Worm (Caenorhabditis elegans) whole organism, L3 larva: ENCODE data around the gene ZC204.17.

Experiments used
- R02D3.7 ChIP-seq: fragments of 150-350 bp; optimal IDR thresholded peaks from 2 replicates; lab custom pipeline; 2014; ENCODE audit warnings: missing biosample characterization, missing genetic modification characterization
- ama-1 ChIP-seq: fragments of 150-350 bp; optimal IDR thresholded peaks from 2 replicates; lab custom pipeline; 2018
- ceh-82 ChIP-seq: fragments of 150-350 bp; optimal IDR thresholded peaks from 2 replicates; lab custom pipeline; 2014; ENCODE audit warnings: missing biosample characterization, missing genetic modification characterization
- ceh-9 ChIP-seq: sonication (generic microtip); optimal IDR thresholded peaks from 2 replicates; lab custom pipeline; 2018; ENCODE audit warnings: missing biosample characterization, missing genetic modification characterization
- daf-12 ChIP-seq: fragments of 150-350 bp; optimal IDR thresholded peaks from 2 replicates; lab custom pipeline; 2014; ENCODE audit warnings: missing biosample characterization, missing genetic modification reagents, missing genetic modification characterization
- egl-5 ChIP-seq: fragments of 150-350 bp; optimal IDR thresholded peaks from 2 replicates; lab custom pipeline; 2017; ENCODE audit warnings: missing biosample characterization, missing genetic modification reagents, missing genetic modification characterization, inconsistent platforms
- elt-1 ChIP-seq: fragments of 150-350 bp; optimal IDR thresholded peaks from 2 replicates; lab custom pipeline; 2014; ENCODE audit warnings: missing biosample characterization, missing genetic modification characterization
- elt-2 ChIP-seq: sonication (generic microtip); optimal IDR thresholded peaks from 2 replicates; lab custom pipeline; 2016; ENCODE audit warnings: missing genetic modification reagents, mild to moderate bottlenecking, missing genetic modification characterization, missing compliant biosample characterization
- eor-1 ChIP-seq, 2 experiments: fragments of 150-350 bp; optimal IDR thresholded peaks; 2 replicates each; lab custom pipeline; 2014 to 2018; ENCODE audit warnings: missing biosample characterization in 2 of 2, missing genetic modification characterization in 2 of 2
- fkh-10 ChIP-seq: sonication (generic microtip); optimal IDR thresholded peaks from 2 replicates; lab custom pipeline; 2017; ENCODE audit warnings: missing biosample characterization, missing genetic modification reagents, missing genetic modification characterization
- fkh-2 ChIP-seq: fragments of 150-350 bp; optimal IDR thresholded peaks from 2 replicates; lab custom pipeline; 2014; ENCODE audit warnings: missing biosample characterization, missing genetic modification reagents, missing genetic modification characterization
- fos-1 ChIP-seq: fragments of 150-350 bp; optimal IDR thresholded peaks from 2 replicates; lab custom pipeline; 2014; ENCODE audit warnings: missing biosample characterization, missing genetic modification characterization
- hmg-11 ChIP-seq: sonication (generic microtip); optimal IDR thresholded peaks from 2 replicates; lab custom pipeline; 2016; ENCODE audit warnings: missing genetic modification characterization, missing compliant biosample characterization
- jun-1 ChIP-seq: fragments of 150-350 bp; optimal IDR thresholded peaks from 2 replicates; lab custom pipeline; 2014; ENCODE audit warnings: missing biosample characterization, missing genetic modification reagents, missing genetic modification characterization
- lin-15B ChIP-seq: fragments of 150-350 bp; optimal IDR thresholded peaks from 2 replicates; lab custom pipeline; 2014; ENCODE audit warnings: missing biosample characterization, missing genetic modification characterization
- lsy-12 ChIP-seq: sonication (generic microtip); optimal IDR thresholded peaks from 2 replicates; lab custom pipeline; 2016; ENCODE audit warnings: mild to moderate bottlenecking, missing genetic modification characterization, missing compliant biosample characterization
- mdl-1 ChIP-seq: fragments of 150-350 bp; optimal IDR thresholded peaks from 2 replicates; lab custom pipeline; 2014; ENCODE audit warnings: missing biosample characterization, missing genetic modification characterization
- mml-1 ChIP-seq: fragments of 150-350 bp; sonication (generic microtip); optimal IDR thresholded peaks from 3 replicates; lab custom pipeline; 2014; ENCODE audit warnings: missing biosample characterization, missing genetic modification characterization
- nfya-1 ChIP-seq: sonication (generic microtip); optimal IDR thresholded peaks from 2 replicates; lab custom pipeline; 2017; ENCODE audit warnings: missing genetic modification characterization, mild to moderate bottlenecking, missing compliant biosample characterization, antibody characterized with exemption, moderate library complexity; ENCODE audit not compliant: insufficient read depth
- nhr-11 ChIP-seq: fragments of 150-350 bp; optimal IDR thresholded peaks from 2 replicates; lab custom pipeline; 2014; ENCODE audit warnings: missing biosample characterization, missing genetic modification characterization
- nhr-12 ChIP-seq: fragments of 150-350 bp; optimal IDR thresholded peaks from 2 replicates; lab custom pipeline; 2014; ENCODE audit warnings: missing biosample characterization, missing genetic modification characterization
- nhr-23 ChIP-seq: fragments of 150-350 bp; optimal IDR thresholded peaks from 2 replicates; lab custom pipeline; 2014; ENCODE audit warnings: missing biosample characterization, missing genetic modification reagents, missing genetic modification characterization
- nhr-237 ChIP-seq: fragments of 150-350 bp; optimal IDR thresholded peaks from 2 replicates; lab custom pipeline; 2014; ENCODE audit warnings: missing biosample characterization, missing genetic modification characterization
- nhr-25 ChIP-seq: sonication (generic microtip); optimal IDR thresholded peaks from 2 replicates; lab custom pipeline; 2017; ENCODE audit warnings: missing biosample characterization, missing genetic modification characterization
- nhr-28 ChIP-seq: fragments of 150-350 bp; optimal IDR thresholded peaks from 2 replicates; lab custom pipeline; 2014; ENCODE audit warnings: missing biosample characterization, missing genetic modification characterization
- nhr-43 ChIP-seq: sonication (generic microtip); optimal IDR thresholded peaks from 2 replicates; lab custom pipeline; 2016; ENCODE audit warnings: mild to moderate bottlenecking, missing genetic modification characterization, missing compliant biosample characterization; ENCODE audit not compliant: poor library complexity, severe bottlenecking
- nhr-67 ChIP-seq: fragments of 150-350 bp; optimal IDR thresholded peaks from 2 replicates; lab custom pipeline; 2014; ENCODE audit warnings: missing biosample characterization, missing genetic modification characterization
- nhr-77 ChIP-seq: fragments of 150-350 bp; optimal IDR thresholded peaks from 2 replicates; lab custom pipeline; 2014; ENCODE audit warnings: missing biosample characterization, missing genetic modification characterization
- pha-4 ChIP-seq: fragments of 150-350 bp; optimal IDR thresholded peaks from 2 replicates; lab custom pipeline; 2014; ENCODE audit warnings: missing biosample characterization, missing genetic modification reagents, missing genetic modification characterization
- pqm-1 ChIP-seq: fragments of 150-350 bp; optimal IDR thresholded peaks from 2 replicates; lab custom pipeline; 2017; ENCODE audit warnings: missing biosample characterization, missing genetic modification characterization, inconsistent platforms
- sea-2 ChIP-seq: fragments of 150-350 bp; sonication (generic microtip); optimal IDR thresholded peaks from 4 replicates; lab custom pipeline; 2014; ENCODE audit warnings: missing biosample characterization, missing genetic modification reagents, missing genetic modification characterization
- skn-1 ChIP-seq: fragments of 150-350 bp; optimal IDR thresholded peaks from 2 replicates; lab custom pipeline; 2014; ENCODE audit warnings: missing biosample characterization, missing genetic modification characterization
- snpc-4 ChIP-seq: fragments of 150-350 bp; optimal IDR thresholded peaks from 2 replicates; lab custom pipeline; 2014; ENCODE audit warnings: missing biosample characterization, missing genetic modification characterization
- tbx-2 ChIP-seq: sonication (generic microtip); optimal IDR thresholded peaks from 2 replicates; lab custom pipeline; 2016; ENCODE audit warnings: mild to moderate bottlenecking, missing genetic modification characterization, missing compliant biosample characterization
- unc-39 ChIP-seq: sonication (generic microtip); optimal IDR thresholded peaks from 4 replicates; lab custom pipeline; 2017; ENCODE audit warnings: missing biosample characterization, missing genetic modification characterization
- unc-62 ChIP-seq: fragments of 150-350 bp; sonication (generic microtip); optimal IDR thresholded peaks from 4 replicates; lab custom pipeline; 2014; ENCODE audit warnings: missing biosample characterization, missing genetic modification reagents, missing genetic modification characterization
- zag-1 ChIP-seq: fragments of 150-350 bp; optimal IDR thresholded peaks from 2 replicates; lab custom pipeline; 2014; ENCODE audit warnings: missing biosample characterization, missing genetic modification characterization
- ztf-11 ChIP-seq: fragments of 150-350 bp; optimal IDR thresholded peaks from 2 replicates; lab custom pipeline; 2014; ENCODE audit warnings: missing biosample characterization, missing genetic modification characterization
- ztf-4 ChIP-seq: fragments of 150-350 bp; optimal IDR thresholded peaks from 2 replicates; lab custom pipeline; 2014; ENCODE audit warnings: missing biosample characterization, missing genetic modification characterization

Gene ZC204.17

DNA sequence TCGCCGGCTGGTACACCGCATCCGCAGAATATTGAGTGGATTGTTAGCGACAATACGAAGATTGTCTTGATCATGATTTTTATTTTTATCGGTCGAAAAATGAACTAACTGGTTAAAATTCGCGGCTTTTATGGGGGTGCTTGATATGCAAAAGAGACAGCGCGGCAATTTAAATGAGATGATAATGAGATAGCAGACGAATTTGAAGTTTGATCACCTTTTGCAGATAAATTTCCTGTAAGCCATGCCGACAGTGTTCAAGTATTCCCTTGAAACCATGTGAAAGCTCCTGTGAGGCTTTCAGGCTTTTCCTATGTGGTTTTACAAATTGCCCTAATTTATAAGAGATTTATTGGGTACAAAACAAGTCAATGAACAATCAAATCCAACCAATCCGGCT is at the start of gene ZC204.17:
ZC204.17 (minus strand) TSS at position 101 of the 400 bp plus-strand sequence.
- no peak for TF ChIP-seq ama-1 (lab: Kevin White, UChicago)
- TF ChIP-seq ztf-4: no peak
- TF ChIP-seq skn-1 (tag; lab: Kevin White, UChicago): no peak
- no peak for TF ChIP-seq elt-1 (tag; lab: Kevin White, UChicago)
- no peak for TF ChIP-seq nhr-25
- no peak for TF ChIP-seq daf-12 (tag; lab: Kevin White, UChicago)
- no peak for TF ChIP-seq nhr-237 (tag; lab: Kevin White, UChicago)
- TF ChIP-seq sea-2 (GFP tag; lab: Kevin White, UChicago): no peak
- TF ChIP-seq nhr-11 (tag; lab: Kevin White, UChicago): no peak
- TF ChIP-seq hmg-11 (tag; lab: Kevin White, UChicago): no peak
- no peak for TF ChIP-seq nhr-23
- no peak for TF ChIP-seq nhr-67 (tag; lab: Kevin White, UChicago)
- no peak for TF ChIP-seq fkh-10
- no peak for TF ChIP-seq mdl-1
- no peak for TF ChIP-seq tbx-2 (tag; lab: Kevin White, UChicago)
- TF ChIP-seq nhr-77: no peak
- TF ChIP-seq nfya-1 (tag; lab: Kevin White, UChicago): no peak
- no peak for TF ChIP-seq zag-1 (tag; lab: Kevin White, UChicago)
- no peak for TF ChIP-seq snpc-4
- TF ChIP-seq elt-2 (tag; lab: Kevin White, UChicago): no peak
- TF ChIP-seq, all 47 proteins: peak for 0

DNA sequence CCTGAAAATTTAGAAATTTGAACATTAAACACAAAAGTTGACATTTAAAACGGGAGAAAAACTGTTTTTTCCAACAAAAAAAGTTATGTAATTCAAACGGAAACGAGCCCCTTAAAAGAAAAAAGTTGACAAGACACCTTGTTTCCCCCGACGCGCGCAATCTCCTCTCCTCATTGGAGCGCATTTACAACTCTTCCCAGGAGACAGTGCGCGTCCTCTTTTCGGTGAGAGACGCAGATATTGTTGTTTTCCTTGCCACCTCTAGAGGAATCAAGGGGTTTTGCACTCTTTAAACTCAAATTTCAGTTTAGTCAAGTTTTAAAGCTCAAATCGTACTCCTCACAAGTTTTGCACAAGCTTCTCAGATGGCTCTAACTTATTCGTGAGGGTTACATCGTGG is 49.8 kb upstream of the ZC204.17 start, which contains the start of gene F58E1.13:
F58E1.13 (minus strand) TSS at position 12 of the 400 bp plus-strand sequence.
- no peak for TF ChIP-seq nhr-67 (tag; lab: Kevin White, UChicago)

DNA sequence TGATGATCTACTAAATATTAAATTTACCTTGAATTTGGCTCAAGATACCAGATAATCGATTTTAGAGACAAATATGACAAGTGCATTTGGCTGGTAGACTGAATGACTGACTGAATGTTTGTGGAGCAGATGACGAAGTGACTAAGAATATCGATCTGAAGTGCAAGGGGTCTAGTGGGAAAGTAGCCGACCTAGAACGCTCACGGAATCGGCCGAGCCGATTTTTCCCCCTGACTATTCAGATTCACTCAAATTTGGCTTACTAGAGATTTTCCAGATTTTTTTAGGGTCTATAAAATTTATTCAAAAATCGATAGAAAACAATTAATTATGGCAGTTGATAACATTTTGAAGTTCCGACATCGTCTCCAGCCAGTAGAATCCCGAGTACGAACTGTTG is 48.4 kb upstream of the ZC204.17 start, which contains the start of gene fbxc-26:
fbxc-26 (minus strand) TSS at position 101 of the 400 bp plus-strand sequence.
- TF ChIP-seq ztf-4: no peak
- TF ChIP-seq ceh-9 (tag; lab: Kevin White, UChicago): no peak
- no peak for TF ChIP-seq ama-1 (lab: Kevin White, UChicago)

DNA sequence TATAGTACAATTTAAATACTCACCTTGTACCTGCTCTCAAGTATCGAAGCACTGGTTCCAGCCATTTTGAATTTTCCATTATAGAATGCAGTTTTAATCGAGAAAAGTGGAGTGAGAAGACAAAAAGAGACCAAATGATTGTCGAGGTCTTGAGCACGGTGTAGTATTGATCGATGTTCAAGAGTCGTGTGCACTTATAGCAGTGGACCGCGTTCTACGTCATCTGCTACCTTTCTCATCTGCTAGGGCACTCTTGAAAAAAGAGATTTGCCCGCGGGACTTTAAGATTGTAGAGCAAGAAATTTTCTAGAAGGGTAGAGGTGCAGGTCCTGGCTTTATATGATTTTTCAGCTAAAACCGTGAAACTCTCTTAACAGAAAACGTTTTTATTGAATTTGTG is 46.7 kb upstream of the ZC204.17 start, which contains the start of gene fbxc-21:
fbxc-21 (minus strand) TSS at position 101 of the 400 bp plus-strand sequence.
- TF ChIP-seq elt-2 (tag; lab: Kevin White, UChicago) (no peak), fkh-2 (tag; lab: Kevin White, UChicago) (no peak), R02D3.7 (tag; lab: Kevin White, UChicago) (no peak), hmg-11 (tag; lab: Kevin White, UChicago) (no peak), daf-12 (tag; lab: Kevin White, UChicago) (no peak), nhr-237 (tag; lab: Kevin White, UChicago) (no peak), mdl-1 (no peak), nhr-67 (tag; lab: Kevin White, UChicago) (no peak), nhr-77 (no peak)
- TF ChIP-seq, all 47 proteins: peak for 0

DNA sequence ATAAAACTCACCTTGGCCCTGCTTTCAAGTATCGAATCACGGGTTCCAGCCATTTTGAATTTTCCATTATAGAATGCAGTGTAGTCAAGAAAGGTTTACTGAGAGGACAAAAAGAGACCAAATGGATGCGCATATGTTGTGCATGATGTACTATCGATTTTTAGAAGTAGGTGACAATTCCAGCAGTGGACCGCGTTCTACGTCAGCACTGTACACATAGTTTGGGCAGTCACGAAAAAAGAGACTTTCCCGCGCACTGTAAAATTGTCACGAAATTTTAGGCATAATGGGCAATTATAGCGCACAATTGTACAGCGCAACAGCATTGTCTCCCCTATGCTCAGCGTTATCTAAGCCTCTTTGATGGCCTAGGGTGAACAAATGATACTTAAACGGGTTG is 44.9 kb upstream of the ZC204.17 start, which contains the start of gene fbxc-22:
fbxc-22 (minus strand) TSS at position 101 of the 400 bp plus-strand sequence.
- no peak for TF ChIP-seq pha-4
- TF ChIP-seq, all 47 proteins: peak for 0

DNA sequence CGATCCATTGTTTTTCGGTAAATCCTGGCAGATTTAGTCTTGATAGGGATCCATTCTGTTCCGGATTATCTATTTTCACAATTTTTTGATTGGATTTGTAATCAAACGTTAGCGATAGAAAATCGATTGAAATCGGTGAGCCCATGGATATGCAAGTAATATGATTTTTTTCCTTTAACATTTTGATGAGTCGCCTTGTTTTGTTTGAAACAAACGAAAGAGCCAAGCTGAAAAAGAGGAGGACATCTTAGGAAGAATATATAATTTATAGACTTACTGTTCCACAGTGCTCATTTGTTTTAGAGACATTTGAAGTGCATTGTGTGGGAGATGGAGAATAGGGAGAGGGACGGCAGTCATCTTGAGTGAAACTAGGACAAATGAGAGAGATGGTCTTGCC is 42.7 kb upstream of the ZC204.17 start, which contains the start of the genes fbxb-18 and fbxb-19:
fbxb-18 (minus strand) TSS at position 101 of the 400 bp plus-strand sequence.
fbxb-19 (minus strand) TSS at position 369 of the 400 bp plus-strand sequence.
- TF ChIP-seq ceh-9 (tag; lab: Kevin White, UChicago) (no peak), mml-1 (no peak), nhr-25 (no peak), fos-1 (no peak), nhr-28 (no peak), unc-62 (GFP tag; lab: Kevin White, UChicago) (no peak), nhr-43 (tag; lab: Kevin White, UChicago) (no peak), eor-1 (tag; optimal IDR thresholded peaks at IDR 0.05; lab: Kevin White, UChicago) (no peak)
- TF ChIP-seq, all 47 proteins: peak for 0

DNA sequence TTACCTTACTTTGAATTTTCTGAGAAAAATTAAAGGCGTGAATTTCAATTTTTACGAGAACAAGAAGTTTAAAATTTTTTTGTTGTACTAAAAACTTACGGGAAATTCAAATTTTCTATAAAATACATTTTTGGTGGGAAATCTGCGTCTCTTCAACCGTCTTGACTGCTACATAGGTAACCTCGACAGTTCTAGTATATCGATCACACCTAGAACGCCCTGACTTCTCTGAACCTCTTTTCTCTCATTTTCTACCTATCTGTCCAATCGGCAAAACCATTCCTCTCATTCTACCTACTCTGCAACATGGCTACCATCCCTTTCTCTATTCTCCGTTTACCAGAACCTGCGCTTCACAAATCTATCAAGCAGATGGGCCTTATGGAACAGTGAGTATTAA is 37.6 kb upstream of the ZC204.17 start, which contains the start of gene fbxb-25:
fbxb-25 (plus strand) TSS at position 301 of the 400 bp plus-strand sequence.
- TF ChIP-seq ama-1 (lab: Kevin White, UChicago): no peak
- TF ChIP-seq elt-1 (tag; lab: Kevin White, UChicago): no peak
- TF ChIP-seq unc-39 (tag; lab: Kevin White, UChicago): no peak
- no peak for TF ChIP-seq pqm-1 (tag; lab: Kevin White, UChicago)
- TF ChIP-seq snpc-4: no peak
- no peak for TF ChIP-seq lsy-12 (tag; lab: Kevin White, UChicago)
- TF ChIP-seq ceh-82 (tag; lab: Kevin White, UChicago): no peak
- TF ChIP-seq fos-1: no peak
- TF ChIP-seq nhr-23: no peak
- no peak for TF ChIP-seq egl-5 (tag; lab: Kevin White, UChicago)
- TF ChIP-seq lin-15B (tag; lab: Kevin White, UChicago): no peak
- TF ChIP-seq jun-1: no peak
- TF ChIP-seq nfya-1 (tag; lab: Kevin White, UChicago): no peak
- TF ChIP-seq unc-62 (GFP tag; lab: Kevin White, UChicago): no peak
- no peak for TF ChIP-seq zag-1 (tag; lab: Kevin White, UChicago)
- no peak for TF ChIP-seq ztf-11 (tag; lab: Kevin White, UChicago)
- no peak for TF ChIP-seq skn-1 (tag; lab: Kevin White, UChicago)
- TF ChIP-seq nhr-12: no peak
- no peak for TF ChIP-seq fkh-2 (tag; lab: Kevin White, UChicago)
